Worm (Caenorhabditis elegans) whole organism, L4/young adult: ENCODE data around the gene C29F7.2.

ENCODE experiments used
- W03F9.2 ChIP-seq: fragments of 150-350 bp; optimal IDR thresholded peaks from 2 replicates; lab custom pipeline; 2014; ENCODE audit warnings: missing biosample characterization, missing genetic modification characterization
- him-1 ChIP-seq: sonication (generic microtip); optimal IDR thresholded peaks from 2 replicates; lab custom pipeline; 2016; ENCODE audit warnings: missing genotype, missing genetic modification reagents, missing genetic modification characterization, missing compliant biosample characterization

DNA sequence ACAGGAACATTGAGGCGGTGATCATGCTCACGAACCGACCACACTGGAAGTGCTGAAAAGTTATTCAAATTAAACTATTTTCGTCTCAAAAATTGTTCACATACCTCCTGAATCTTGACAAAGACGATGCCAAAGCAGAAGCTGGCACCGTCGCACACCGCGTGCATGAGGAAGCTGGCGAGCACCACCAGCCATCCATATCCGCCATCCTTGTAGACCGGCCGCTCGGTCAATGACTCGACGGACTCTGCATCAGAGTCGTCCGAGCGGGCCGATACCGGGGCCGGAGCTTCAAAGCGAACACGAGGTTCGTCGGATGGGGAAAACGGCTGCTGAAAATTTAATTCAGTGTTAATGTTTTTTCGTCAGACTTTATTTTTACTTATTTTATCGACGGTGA lies 39.7 kb upstream of the C29F7.2 start:
- no peak for TF ChIP-seq W03F9.2 (tag; lab: Kevin White, UChicago)
- TF ChIP-seq him-1 (tag; lab: Kevin White, UChicago): no peak
